Fruit fly (Drosophila melanogaster) whole organism, embryonic: Measurements from ENCODE around the gene wit.

Source experiments
- Ada2b ChIP-seq: fragments of 200-800 bp; sonication (Bioruptor generic); IDR thresholded peaks from 2 replicates; pipeline ENCODE4 v1.3.6; 2022; ENCODE audit warnings: missing biosample characterization, missing genetic modification characterization
- CG10654 ChIP-seq: fragments of 200-800 bp; sonication (Bioruptor generic); optimal IDR thresholded peaks from 2 replicates; lab custom pipeline; 2016; ENCODE audit warnings: missing biosample characterization, missing genetic modification characterization
- CG11085 ChIP-seq: fragments of 200-800 bp; sonication (Bioruptor generic); IDR thresholded peaks from 2 replicates; pipeline ENCODE4 v1.3.6; 2022; ENCODE audit warnings: missing biosample characterization, missing genetic modification characterization
- CG11398 ChIP-seq: fragments of 200-800 bp; sonication (Bioruptor generic); optimal IDR thresholded peaks from 2 replicates; lab custom pipeline; 2016; ENCODE audit warnings: missing biosample characterization, missing genetic modification characterization
- CG11456 ChIP-seq: fragments of 200-800 bp; sonication (Bioruptor generic); IDR thresholded peaks from 3 replicates; pipeline ENCODE4 v1.3.6; 2022; ENCODE audit warnings: missing biosample characterization, missing genetic modification characterization
- CG11695 ChIP-seq: fragments of 200-800 bp; sonication (Bioruptor generic); IDR thresholded peaks from 3 replicates; pipeline ENCODE4 v1.3.6; 2022; ENCODE audit warnings: missing biosample characterization, missing genetic modification characterization
- CG12744 ChIP-seq: fragments of 200-800 bp; sonication (Bioruptor generic); optimal IDR thresholded peaks from 2 replicates; lab custom pipeline; 2016; ENCODE audit warnings: missing biosample characterization, missing genetic modification characterization
- CG12942 ChIP-seq: fragments of 200-800 bp; sonication (Bioruptor generic); optimal IDR thresholded peaks from 3 replicates; lab custom pipeline; 2016; ENCODE audit warnings: missing biosample characterization, missing genetic modification characterization
- CG13296 ChIP-seq: fragments of 200-800 bp; sonication (Bioruptor generic); optimal IDR thresholded peaks from 3 replicates; lab custom pipeline; 2018; ENCODE audit warnings: missing biosample characterization, mild to moderate bottlenecking, missing genetic modification characterization
- CG14710 ChIP-seq: fragments of 200-800 bp; sonication (Bioruptor generic); optimal IDR thresholded peaks from 3 replicates; lab custom pipeline; 2019; ENCODE audit warnings: missing biosample characterization, mild to moderate bottlenecking, missing genetic modification characterization, moderate library complexity
- CG14965 ChIP-seq: fragments of 200-800 bp; sonication (Bioruptor generic); optimal IDR thresholded peaks from 2 replicates; lab custom pipeline; 2016; ENCODE audit warnings: missing biosample characterization, missing genetic modification characterization, borderline replicate concordance
- CG15696 ChIP-seq: fragments of 200-800 bp; sonication (Bioruptor generic); optimal IDR thresholded peaks from 2 replicates; lab custom pipeline; 2019; ENCODE audit warnings: missing biosample characterization, mild to moderate bottlenecking, missing genetic modification characterization, moderate library complexity
- CG16779 ChIP-seq: fragments of 200-800 bp; sonication (Bioruptor generic); IDR thresholded peaks from 2 replicates; pipeline ENCODE4 v1.3.6; 2022; ENCODE audit warnings: missing biosample characterization, missing genetic modification characterization
- CG16863 ChIP-seq: fragments of 200-800 bp; sonication (Bioruptor generic); optimal IDR thresholded peaks from 3 replicates; lab custom pipeline; 2016; ENCODE audit warnings: missing biosample characterization, missing genetic modification characterization
- CG2120 ChIP-seq: fragments of 200-800 bp; sonication (Bioruptor generic); optimal IDR thresholded peaks from 3 replicates; lab custom pipeline; 2016; ENCODE audit warnings: missing biosample characterization, missing genetic modification characterization
- CG32767 ChIP-seq: fragments of 200-800 bp; sonication (Bioruptor generic); IDR thresholded peaks from 2 replicates; pipeline ENCODE4 v1.3.6; 2022; ENCODE audit warnings: missing biosample characterization, missing genetic modification characterization
- CG32772 ChIP-seq: fragments of 200-800 bp; sonication (Bioruptor generic); IDR thresholded peaks from 2 replicates; pipeline ENCODE4 v1.3.6; 2022; ENCODE audit warnings: missing biosample characterization, missing genetic modification characterization
- CG34224 ChIP-seq: fragments of 200-800 bp; sonication (Bioruptor generic); IDR thresholded peaks from 3 replicates; pipeline ENCODE4 v1.3.6; 2022; ENCODE audit warnings: missing biosample characterization, missing genetic modification characterization; ENCODE audit not compliant: partially characterized antibody
- CG4328 ChIP-seq: fragments of 200-800 bp; sonication (Bioruptor generic); optimal IDR thresholded peaks from 3 replicates; lab custom pipeline; 2017; ENCODE audit warnings: missing biosample characterization, missing genetic modification reagents, missing genetic modification characterization
- CG6175 ChIP-seq: fragments of 200-800 bp; sonication (Bioruptor generic); IDR thresholded peaks from 3 replicates; pipeline ENCODE4 v1.3.6; 2022; ENCODE audit warnings: missing biosample characterization, missing genetic modification characterization
- CG6254 ChIP-seq: fragments of 200-800 bp; sonication (Bioruptor generic); optimal IDR thresholded peaks from 3 replicates; lab custom pipeline; 2017; ENCODE audit warnings: mild to moderate bottlenecking, missing biosample characterization, missing genetic modification reagents, missing genetic modification characterization
- CG7372 ChIP-seq: fragments of 200-800 bp; sonication (Bioruptor generic); IDR thresholded peaks from 2 replicates; pipeline ENCODE4 v1.3.6; 2022; ENCODE audit warnings: missing biosample characterization, missing genetic modification characterization
- CG7839 ChIP-seq: fragments of 200-800 bp; sonication (Bioruptor generic); optimal IDR thresholded peaks from 3 replicates; lab custom pipeline; 2018; ENCODE audit warnings: missing biosample characterization, mild to moderate bottlenecking, missing genetic modification characterization, moderate library complexity
- CG7963 ChIP-seq: fragments of 200-800 bp; sonication (Bioruptor generic); IDR thresholded peaks from 3 replicates; pipeline ENCODE4 v1.3.6; 2022; ENCODE audit warnings: missing biosample characterization, missing genetic modification characterization; ENCODE audit not compliant: partially characterized antibody
- CG8359 ChIP-seq: fragments of 200-800 bp; sonication (Bioruptor generic); optimal IDR thresholded peaks from 2 replicates; lab custom pipeline; 2017; ENCODE audit warnings: missing biosample characterization, mild to moderate bottlenecking, missing genetic modification characterization, borderline replicate concordance
- CG9876 ChIP-seq: fragments of 200-800 bp; sonication (Bioruptor generic); optimal IDR thresholded peaks from 2 replicates; lab custom pipeline; 2016; ENCODE audit warnings: missing biosample characterization, missing genetic modification characterization
- Dad ChIP-seq: fragments of 200-800 bp; sonication (Bioruptor generic); optimal IDR thresholded peaks from 3 replicates; lab custom pipeline; 2016; ENCODE audit warnings: missing biosample characterization, missing genetic modification characterization
- H2.0 ChIP-seq: fragments of 200-800 bp; sonication (Bioruptor generic); IDR thresholded peaks from 2 replicates; pipeline ENCODE4 v1.3.6; 2022; ENCODE audit warnings: missing biosample characterization, missing genetic modification characterization
- Kr ChIP-seq: fragments of 200-800 bp; sonication (Bioruptor generic); optimal IDR thresholded peaks from 2 replicates; lab custom pipeline; 2017; ENCODE audit warnings: missing biosample characterization, mild to moderate bottlenecking, missing genetic modification characterization
- Rfx ChIP-seq: fragments of 200-800 bp; sonication (Bioruptor generic); IDR thresholded peaks from 2 replicates; pipeline ENCODE4 v1.3.6; 2022; ENCODE audit warnings: missing biosample characterization, missing genetic modification characterization
- Six4 ChIP-seq: fragments of 200-800 bp; sonication (Bioruptor generic); optimal IDR thresholded peaks from 2 replicates; lab custom pipeline; 2016; ENCODE audit warnings: missing biosample characterization, missing genetic modification characterization
- chm ChIP-seq: fragments of 200-800 bp; sonication (Bioruptor generic); IDR thresholded peaks from 2 replicates; pipeline ENCODE4 v1.3.6; 2022; ENCODE audit warnings: missing biosample characterization, missing genetic modification characterization
- crc ChIP-seq: fragments of 200-800 bp; sonication (Bioruptor generic); optimal IDR thresholded peaks from 2 replicates; lab custom pipeline; 2016; ENCODE audit warnings: missing biosample characterization, missing genetic modification characterization
- crp ChIP-seq, 2 experiments: fragments of 200-800 bp; sonication (Bioruptor generic); optimal IDR thresholded peaks; 2 replicates in 1 of 2; 3 replicates in 1 of 2; lab custom pipeline; 2017; ENCODE audit warnings: missing biosample characterization in 2 of 2, missing genetic modification characterization in 2 of 2, mild to moderate bottlenecking in 1 of 2, moderate library complexity in 1 of 2
- cwo ChIP-seq: fragments of 200-800 bp; sonication (Bioruptor generic); optimal IDR thresholded peaks from 3 replicates; lab custom pipeline; 2017; ENCODE audit warnings: missing biosample characterization, missing genetic modification characterization, mild to moderate bottlenecking, moderate library complexity, missing genetic modification reagents
- dm ChIP-seq: fragments of 200-800 bp; sonication (Bioruptor generic); optimal IDR thresholded peaks from 3 replicates; lab custom pipeline; 2016; ENCODE audit warnings: missing biosample characterization, missing genetic modification characterization
- fd102C ChIP-seq: fragments of 200-800 bp; sonication (Bioruptor generic); optimal IDR thresholded peaks from 2 replicates; lab custom pipeline; 2018; ENCODE audit warnings: missing biosample characterization, mild to moderate bottlenecking, missing genetic modification characterization, moderate library complexity
- fd64A ChIP-seq: fragments of 200-800 bp; sonication (Bioruptor generic); optimal IDR thresholded peaks from 3 replicates; lab custom pipeline; 2018; ENCODE audit warnings: missing biosample characterization, mild to moderate bottlenecking, missing genetic modification characterization
- kah ChIP-seq: fragments of 200-800 bp; sonication (Bioruptor generic); optimal IDR thresholded peaks from 2 replicates; lab custom pipeline; 2018; ENCODE audit warnings: missing biosample characterization, mild to moderate bottlenecking, missing genetic modification characterization
- nom ChIP-seq: fragments of 200-800 bp; sonication (Bioruptor generic); optimal IDR thresholded peaks from 2 replicates; lab custom pipeline; 2017; ENCODE audit warnings: missing biosample characterization, missing genetic modification characterization, mild to moderate bottlenecking, moderate library complexity, missing genetic modification reagents
- org-1 ChIP-seq: fragments of 200-800 bp; sonication (Bioruptor generic); optimal IDR thresholded peaks from 2 replicates; lab custom pipeline; 2017; ENCODE audit warnings: missing biosample characterization, missing genetic modification characterization
- peb ChIP-seq: fragments of 200-800 bp; sonication (Bioruptor generic); IDR thresholded peaks from 2 replicates; pipeline ENCODE4 v1.3.6; 2022; ENCODE audit warnings: missing biosample characterization, missing genetic modification characterization
- pfk ChIP-seq: fragments of 200-800 bp; sonication (Bioruptor generic); optimal IDR thresholded peaks from 2 replicates; lab custom pipeline; 2018; ENCODE audit warnings: missing biosample characterization, mild to moderate bottlenecking, missing genetic modification characterization, moderate library complexity
- run ChIP-seq: fragments of 200-800 bp; sonication (Bioruptor generic); optimal IDR thresholded peaks from 3 replicates; lab custom pipeline; 2018; ENCODE audit warnings: missing biosample characterization, mild to moderate bottlenecking, missing genetic modification characterization
- so ChIP-seq: fragments of 200-800 bp; sonication (Bioruptor generic); IDR thresholded peaks from 3 replicates; pipeline ENCODE4 v1.3.6; 2022; ENCODE audit warnings: missing biosample characterization, missing genetic modification characterization
- sr ChIP-seq: fragments of 200-800 bp; sonication (Bioruptor generic); IDR thresholded peaks from 3 replicates; pipeline ENCODE4 v1.3.6; 2022; ENCODE audit warnings: missing biosample characterization, missing genetic modification characterization
- sug ChIP-seq: fragments of 200-800 bp; optimal IDR thresholded peaks from 2 replicates; lab custom pipeline; 2019; ENCODE audit warnings: missing biosample characterization, mild to moderate bottlenecking, missing genetic modification characterization, moderate library complexity
- tna ChIP-seq: fragments of 200-800 bp; sonication (Bioruptor generic); IDR thresholded peaks from 2 replicates; pipeline ENCODE4 v1.3.6; 2022; ENCODE audit warnings: missing biosample characterization, missing genetic modification characterization; ENCODE audit not compliant: partially characterized antibody
- unpg ChIP-seq: fragments of 200-800 bp; sonication (Bioruptor generic); optimal IDR thresholded peaks from 3 replicates; lab custom pipeline; 2018; ENCODE audit warnings: missing biosample characterization, mild to moderate bottlenecking, missing genetic modification characterization, moderate library complexity

Gene wit

DNA sequence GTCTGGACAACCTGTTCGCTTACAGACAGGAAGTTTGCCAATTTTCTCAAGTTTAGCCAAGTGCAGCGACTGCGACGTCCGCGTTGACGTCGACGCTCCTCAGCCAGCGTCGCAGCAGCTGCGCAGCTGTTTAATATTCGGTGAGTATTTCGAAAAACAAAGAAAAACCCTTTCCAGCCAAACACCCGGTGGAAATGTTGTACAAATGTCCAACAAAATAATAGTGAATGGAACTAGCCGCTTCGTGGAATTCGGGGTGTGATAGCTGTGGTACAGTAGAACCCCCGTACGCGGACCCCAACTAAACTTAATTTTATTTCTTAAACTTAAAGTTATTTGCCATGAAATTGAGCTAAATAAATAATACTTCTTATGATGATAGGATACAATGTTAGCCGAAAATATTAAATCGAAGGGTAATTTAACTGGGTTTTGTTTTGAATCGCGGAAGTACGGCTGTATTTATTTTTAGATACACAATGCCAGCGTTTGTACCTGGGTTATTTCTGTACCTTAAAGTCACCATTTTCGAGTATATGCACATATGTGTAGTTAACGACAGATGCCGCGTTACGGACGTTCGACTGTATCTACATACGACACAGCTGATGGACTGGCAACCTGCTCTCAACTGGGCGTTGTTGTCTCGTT lies 37.5 kb upstream of the wit start (continued):
- TF ChIP-seq crp (GFP tag; optimal IDR thresholded peaks at IDR 0.05; lab: Kevin White, UChicago) (peak in 1 of 2 experiments; percentile 60), CG7963 (no peak), crc (GFP tag; lab: Kevin White, UChicago) (peak; percentile 74), CG14710 (tag; lab: Kevin White, UChicago) (peak; percentile 74), CG7839 (tag; lab: Kevin White, UChicago) (peak; percentile 85), fd102C (GFP tag; lab: Kevin White, UChicago) (no peak), kah (GFP tag; lab: Kevin White, UChicago) (peak; percentile 18), CG8359 (peak; percentile 41), Six4 (GFP tag; lab: Kevin White, UChicago) (peak; percentile 9), CG11695 (GFP tag; lab: Robert Waterston, UW) (peak; percentile 83), H2.0 (GFP tag; lab: Robert Waterston, UW) (peak; percentile 33; the same call in 1 of the 2 replicates), CG34224 (GFP tag; lab: Robert Waterston, UW) (no peak), nom (no peak), CG11398 (GFP tag; lab: Kevin White, UChicago) (peak; percentile 35), CG12744 (peak; percentile 31), CG14965 (peak; percentile 32), CG4328 (GFP tag; lab: Kevin White, UChicago) (peak; percentile 37), CG13296 (GFP tag; lab: Kevin White, UChicago) (peak; percentile 79), org-1 (peak; percentile 67), fd64A (GFP tag; lab: Kevin White, UChicago) (peak; percentile 5), CG9876 (peak; percentile 18), Dad (peak; percentile 52), CG2120 (peak; percentile 84), CG32772 (GFP tag; lab: Robert Waterston, UW) (peak; percentile 55; the same call in 1 of the 2 replicates), sr (GFP tag; lab: Robert Waterston, UW) (no peak), peb (GFP tag; lab: Robert Waterston, UW) (no peak), CG12942 (GFP tag; lab: Kevin White, UChicago) (peak; percentile 57), Ada2b (GFP tag; lab: Robert Waterston, UW) (peak; percentile 55), CG15696 (peak; percentile 51), Rfx (peak; percentile 69), so (GFP tag; lab: Robert Waterston, UW) (peak; percentile 56; the same call in 2 of the 3 replicates), CG16779 (GFP tag; lab: Robert Waterston, UW) (no peak), pfk (GFP tag; lab: Kevin White, UChicago) (no peak), CG6175 (GFP tag; lab: Robert Waterston, UW) (0 out of 3 replicates have a peak, but pooled peaks have one; percentile 41), chm (GFP tag; lab: Robert Waterston, UW) (no peak), CG32767 (peak; percentile 41; the same call in 1 of the 2 replicates), CG11085 (no peak), cwo (GFP tag; lab: Kevin White, UChicago) (peak; percentile 66), run (tag; lab: Kevin White, UChicago) (peak; percentile 29), tna (GFP tag; lab: Robert Waterston, UW) (no peak), sug (peak; percentile 60), dm (peak; percentile 26), Kr (GFP tag; lab: Kevin White, UChicago) (peak; percentile 29), CG10654 (GFP tag; lab: Kevin White, UChicago) (peak; percentile 49), unpg (GFP tag; lab: Kevin White, UChicago) (peak; percentile 69), CG6254 (GFP tag; lab: Kevin White, UChicago) (peak; percentile 64), CG7372 (GFP tag; lab: Robert Waterston, UW) (0 out of 2 replicates have a peak, but pooled peaks have one; percentile 37), CG16863 (peak; percentile 65), CG11456 (GFP tag; lab: Robert Waterston, UW) (peak; percentile 39; the same call in 1 of the 3 replicates)
